Fruit fly (Drosophila melanogaster): ENCODE measurements around the gene Nup98-96.

Nup98-96 gene

dm6 chr3R:23781466-23781935 lies at the start of gene Nup98-96, which contains the start of gene mbc:
Gene Nup98-96, minus strand, starts transcription at chr3R:23781621.
Gene mbc, plus strand, starts transcription at chr3R:23781765.
- TF ChIP-seq D1 (tag; optimal IDR thresholded peaks at IDR 0.05) (no peak), CG9948 (tag; optimal IDR thresholded peaks at IDR 0.05) (peak; percentile 77), CG8159 (tag; optimal IDR thresholded peaks at IDR 0.05) (peak; percentile 84), gl (tag; optimal IDR thresholded peaks at IDR 0.05) (peak; percentile 21), Snoo (tag; optimal IDR thresholded peaks at IDR 0.05) (peak; percentile 71), fd96Ca (GFP tag; IDR thresholded peaks at IDR 0.05) (peak; percentile 79), CG14655 (GFP tag; optimal IDR thresholded peaks at IDR 0.05) (peak; percentile 72), CG17806 (tag; optimal IDR thresholded peaks at IDR 0.05) (peak; percentile 77), CG15710 (tag; optimal IDR thresholded peaks at IDR 0.05) (peak; percentile 80), CG12605 (GFP tag; IDR thresholded peaks at IDR 0.05) (no peak), Pif1B (GFP tag; optimal IDR thresholded peaks at IDR 0.05) (peak; percentile 43), CG8301 (tag; optimal IDR thresholded peaks at IDR 0.05) (peak; percentile 70), CG13204 (GFP tag; optimal IDR thresholded peaks at IDR 0.05) (peak; percentile 39), CG4496 (GFP tag; IDR thresholded peaks at IDR 0.05) (peak; percentile 90), EcR (GFP tag; optimal IDR thresholded peaks at IDR 0.05) (peak; percentile 18), CG10348 (GFP tag; IDR thresholded peaks at IDR 0.05) (peak; percentile 67; the same call in 1 of the 2 replicates), CG32121 (GFP tag; IDR thresholded peaks at IDR 0.05) (peak; percentile 62; the same call in 1 of the 2 replicates), CG34367 (tag; optimal IDR thresholded peaks at IDR 0.05) (peak; percentile 65), rn (GFP tag; IDR thresholded peaks at IDR 0.05) (peak; percentile 85), Pif1A (GFP tag; optimal IDR thresholded peaks at IDR 0.05) (no peak), Ets98B (GFP tag; IDR thresholded peaks at IDR 0.05) (peak; percentile 80)

dm6 chr3R:23827093-23827492 lies 45.7 kb upstream of the Nup98-96 start:
- TF ChIP-seq CG17806 (tag; optimal IDR thresholded peaks at IDR 0.05) (no peak), CG9948 (tag; optimal IDR thresholded peaks at IDR 0.05) (no peak), Snoo (tag; optimal IDR thresholded peaks at IDR 0.05) (no peak), gl (tag; optimal IDR thresholded peaks at IDR 0.05) (no peak), CG10348 (GFP tag; IDR thresholded peaks at IDR 0.05) (no peak), CG15710 (tag; optimal IDR thresholded peaks at IDR 0.05) (no peak), CG12605 (GFP tag; IDR thresholded peaks at IDR 0.05) (no peak), CG14655 (GFP tag; optimal IDR thresholded peaks at IDR 0.05) (no peak), CG34367 (tag; optimal IDR thresholded peaks at IDR 0.05) (no peak), Pif1B (GFP tag; optimal IDR thresholded peaks at IDR 0.05) (no peak), fd96Ca (GFP tag; IDR thresholded peaks at IDR 0.05) (no peak), CG4496 (GFP tag; IDR thresholded peaks at IDR 0.05) (no peak), CG8301 (tag; optimal IDR thresholded peaks at IDR 0.05) (no peak), EcR (GFP tag; optimal IDR thresholded peaks at IDR 0.05) (no peak), CG8159 (tag; optimal IDR thresholded peaks at IDR 0.05) (no peak), CG13204 (GFP tag; optimal IDR thresholded peaks at IDR 0.05) (no peak)

dm6 chr3R:23823678-23824077 lies 42.3 kb upstream of the Nup98-96 start:
- no peak for TF ChIP-seq Pif1B (GFP tag; optimal IDR thresholded peaks at IDR 0.05)
- no peak for TF ChIP-seq CG8159 (tag; optimal IDR thresholded peaks at IDR 0.05)
- no peak for TF ChIP-seq Snoo (tag; optimal IDR thresholded peaks at IDR 0.05)
- no peak for TF ChIP-seq CG13204 (GFP tag; optimal IDR thresholded peaks at IDR 0.05)
- TF ChIP-seq Pif1A (GFP tag; optimal IDR thresholded peaks at IDR 0.05) = peak; percentile 3
- no peak for TF ChIP-seq CG14655 (GFP tag; optimal IDR thresholded peaks at IDR 0.05)
- peak; percentile 31; the same call in 1 of the 3 replicates for TF ChIP-seq fd96Ca (GFP tag; IDR thresholded peaks at IDR 0.05)
- TF ChIP-seq CG32121 (GFP tag; IDR thresholded peaks at IDR 0.05) = no peak
- TF ChIP-seq D1 (tag; optimal IDR thresholded peaks at IDR 0.05) = no peak
- TF ChIP-seq gl (tag; optimal IDR thresholded peaks at IDR 0.05) = no peak
- 0 out of 3 replicates have a peak, but pooled peaks have one; percentile 17 for TF ChIP-seq CG4496 (GFP tag; IDR thresholded peaks at IDR 0.05)
- TF ChIP-seq EcR (GFP tag; optimal IDR thresholded peaks at IDR 0.05) = no peak
- TF ChIP-seq CG34367 (tag; optimal IDR thresholded peaks at IDR 0.05) = no peak
- TF ChIP-seq rn (GFP tag; IDR thresholded peaks at IDR 0.05) = no peak
- TF ChIP-seq CG17806 (tag; optimal IDR thresholded peaks at IDR 0.05) = no peak
- TF ChIP-seq CG8301 (tag; optimal IDR thresholded peaks at IDR 0.05) = no peak
- TF ChIP-seq CG12605 (GFP tag; IDR thresholded peaks at IDR 0.05) = no peak
- TF ChIP-seq Ets98B (GFP tag; IDR thresholded peaks at IDR 0.05) = no peak
- TF ChIP-seq CG10348 (GFP tag; IDR thresholded peaks at IDR 0.05) = no peak
- TF ChIP-seq CG9948 (tag; optimal IDR thresholded peaks at IDR 0.05) = no peak

dm6 chr3R:23822969-23823368 lies 41.5 kb upstream of the Nup98-96 start:
- TF ChIP-seq CG8301 (tag; optimal IDR thresholded peaks at IDR 0.05) = no peak
- TF ChIP-seq CG4496 (GFP tag; IDR thresholded peaks at IDR 0.05) = no peak
- no peak for TF ChIP-seq CG13204 (GFP tag; optimal IDR thresholded peaks at IDR 0.05)
- no peak for TF ChIP-seq rn (GFP tag; IDR thresholded peaks at IDR 0.05)

dm6 chr3R:23820290-23820689 lies 38.9 kb upstream of the Nup98-96 start:
- TF ChIP-seq Pif1B (GFP tag; optimal IDR thresholded peaks at IDR 0.05) (no peak), CG32121 (GFP tag; IDR thresholded peaks at IDR 0.05) (peak; percentile 20; the same call in 1 of the 2 replicates), Pif1A (GFP tag; optimal IDR thresholded peaks at IDR 0.05) (no peak), CG34367 (tag; optimal IDR thresholded peaks at IDR 0.05) (no peak), gl (tag; optimal IDR thresholded peaks at IDR 0.05) (no peak), CG9948 (tag; optimal IDR thresholded peaks at IDR 0.05) (peak; percentile 9), Ets98B (GFP tag; IDR thresholded peaks at IDR 0.05) (no peak), D1 (tag; optimal IDR thresholded peaks at IDR 0.05) (no peak), CG4496 (GFP tag; IDR thresholded peaks at IDR 0.05) (peak; percentile 24; the same call in 1 of the 3 replicates), CG8159 (tag; optimal IDR thresholded peaks at IDR 0.05) (no peak)

dm6 chr3R:23818879-23819408 lies 37.5 kb upstream of the Nup98-96 start, which contains the start of the genes CG33111 and eIF4G2:
Gene CG33111, minus strand, starts transcription at chr3R:23819237.
Gene eIF4G2, minus strand, starts transcription at chr3R:23819237.
- peak; percentile 42 for TF ChIP-seq CG8159 (tag; optimal IDR thresholded peaks at IDR 0.05)
- peak; percentile 47 for TF ChIP-seq CG8301 (tag; optimal IDR thresholded peaks at IDR 0.05)
- TF ChIP-seq CG10348 (GFP tag; IDR thresholded peaks at IDR 0.05) = no peak
- TF ChIP-seq Snoo (tag; optimal IDR thresholded peaks at IDR 0.05) = peak; percentile 31
- peak; percentile 31 for TF ChIP-seq CG13204 (GFP tag; optimal IDR thresholded peaks at IDR 0.05)
- 0 out of 3 replicates have a peak, but pooled peaks have one; percentile 8 for TF ChIP-seq fd96Ca (GFP tag; IDR thresholded peaks at IDR 0.05)
- TF ChIP-seq CG15710 (tag; optimal IDR thresholded peaks at IDR 0.05) = peak; percentile 30
- no peak for TF ChIP-seq rn (GFP tag; IDR thresholded peaks at IDR 0.05)
- no peak for TF ChIP-seq CG14655 (GFP tag; optimal IDR thresholded peaks at IDR 0.05)
- peak; percentile 30 for TF ChIP-seq CG17806 (tag; optimal IDR thresholded peaks at IDR 0.05)
- TF ChIP-seq Pif1A (GFP tag; optimal IDR thresholded peaks at IDR 0.05) = no peak
- TF ChIP-seq gl (tag; optimal IDR thresholded peaks at IDR 0.05) = peak; percentile 40
- TF ChIP-seq CG32121 (GFP tag; IDR thresholded peaks at IDR 0.05) = 0 out of 2 replicates have a peak, but pooled peaks have one; percentile 9
- peak; percentile 27 for TF ChIP-seq CG9948 (tag; optimal IDR thresholded peaks at IDR 0.05)
- peak; percentile 48 for TF ChIP-seq CG34367 (tag; optimal IDR thresholded peaks at IDR 0.05)
- no peak for TF ChIP-seq Pif1B (GFP tag; optimal IDR thresholded peaks at IDR 0.05)
- peak; percentile 33 for TF ChIP-seq EcR (GFP tag; optimal IDR thresholded peaks at IDR 0.05)
- TF ChIP-seq Ets98B (GFP tag; IDR thresholded peaks at IDR 0.05) = 0 out of 2 replicates have a peak, but pooled peaks have one; percentile 25
- peak; percentile 40; the same call in 1 of the 2 replicates for TF ChIP-seq CG12605 (GFP tag; IDR thresholded peaks at IDR 0.05)
- no peak for TF ChIP-seq D1 (tag; optimal IDR thresholded peaks at IDR 0.05)
- peak; percentile 63; the same call in 2 of the 3 replicates for TF ChIP-seq CG4496 (GFP tag; IDR thresholded peaks at IDR 0.05)
